Worm (Caenorhabditis elegans) whole organism, mixed stage, embryonic: Measurements from ENCODE around the gene srh-245.

Source experiments
- drap-1 ChIP-seq: fragments of 200-800 bp; sonication (Bioruptor generic); optimal IDR thresholded peaks from 3 replicates; lab custom pipeline; 2018; ENCODE audit warnings: mild to moderate bottlenecking, missing genetic modification characterization, missing compliant biosample characterization
- elt-3 ChIP-seq: fragments of 150-350 bp; optimal IDR thresholded peaks from 2 replicates; lab custom pipeline; 2014; ENCODE audit warnings: missing biosample characterization, missing genetic modification characterization
- lin-13 ChIP-seq: fragments of 150-350 bp; optimal IDR thresholded peaks from 2 replicates; lab custom pipeline; 2014; ENCODE audit warnings: missing biosample characterization, missing genetic modification characterization
- nhr-28 ChIP-seq: fragments of 150-350 bp; optimal IDR thresholded peaks from 2 replicates; lab custom pipeline; 2014; ENCODE audit warnings: missing biosample characterization, missing genetic modification characterization
- nhr-76 ChIP-seq: sonication (generic microtip); optimal IDR thresholded peaks from 2 replicates; lab custom pipeline; 2017; ENCODE audit warnings: missing biosample characterization, missing genetic modification characterization
- sptf-1 ChIP-seq: sonication (generic microtip); optimal IDR thresholded peaks from 2 replicates; lab custom pipeline; 2017; ENCODE audit warnings: mild to moderate bottlenecking, missing genetic modification characterization, moderate library complexity, missing compliant biosample characterization
- unc-39 ChIP-seq: fragments of 150-350 bp; optimal IDR thresholded peaks from 2 replicates; lab custom pipeline; 2014; ENCODE audit warnings: missing biosample characterization, missing genetic modification characterization
- unc-62 ChIP-seq: fragments of 150-350 bp; optimal IDR thresholded peaks from 2 replicates; lab custom pipeline; 2014; ENCODE audit warnings: missing biosample characterization, missing genetic modification reagents, missing genetic modification characterization
- ztf-11 ChIP-seq: fragments of 150-350 bp; optimal IDR thresholded peaks from 2 replicates; lab custom pipeline; 2014; ENCODE audit warnings: missing biosample characterization, missing genetic modification characterization

DNA sequence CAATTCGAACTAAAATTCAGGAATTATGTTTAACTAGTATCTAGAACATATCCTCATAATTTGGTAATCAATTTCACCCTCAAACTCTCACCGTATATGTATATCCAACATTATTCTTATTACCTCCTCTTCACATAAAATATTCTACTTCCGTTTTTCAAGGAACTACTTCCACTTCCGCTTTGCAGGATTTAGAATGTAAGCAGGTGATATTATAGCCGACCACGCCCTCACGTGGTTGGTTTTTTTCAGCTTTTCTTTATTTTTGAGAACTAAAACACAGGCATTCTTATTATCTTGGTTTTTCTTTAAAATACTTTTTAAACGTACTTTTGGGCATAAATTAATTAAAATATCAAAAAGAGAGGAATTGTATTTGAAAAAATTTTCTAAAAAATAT is 37.8 kb downstream of the srh-245 start:
- TF ChIP-seq elt-3 (tag; lab: Kevin White, UChicago) = no peak
- no peak for TF ChIP-seq lin-13 (tag; lab: Kevin White, UChicago)
- TF ChIP-seq nhr-28 (tag; lab: Kevin White, UChicago) = no peak
- no peak for TF ChIP-seq ztf-11
- TF ChIP-seq unc-62 (GFP tag; lab: Kevin White, UChicago) = no peak
- TF ChIP-seq nhr-76 (tag; lab: Kevin White, UChicago) = no peak
- TF ChIP-seq sptf-1 (tag; lab: Kevin White, UChicago) = no peak
- no peak for TF ChIP-seq drap-1 (GFP tag; lab: Kevin White, UChicago)
- no peak for TF ChIP-seq unc-39
